Fruit fly (Drosophila melanogaster) ovary, adult (tissue): Measurements from ENCODE around the gene CG33700.

Experiments
- CG17801 ChIP-seq: fragments of 200-800 bp; optimal IDR thresholded peaks from 2 replicates; lab custom pipeline; 2019; ENCODE audit warnings: missing biosample characterization, mild to moderate bottlenecking, missing genetic modification characterization, moderate library complexity; ENCODE audit not compliant: partially characterized antibody

The CG33700 gene

DNA sequence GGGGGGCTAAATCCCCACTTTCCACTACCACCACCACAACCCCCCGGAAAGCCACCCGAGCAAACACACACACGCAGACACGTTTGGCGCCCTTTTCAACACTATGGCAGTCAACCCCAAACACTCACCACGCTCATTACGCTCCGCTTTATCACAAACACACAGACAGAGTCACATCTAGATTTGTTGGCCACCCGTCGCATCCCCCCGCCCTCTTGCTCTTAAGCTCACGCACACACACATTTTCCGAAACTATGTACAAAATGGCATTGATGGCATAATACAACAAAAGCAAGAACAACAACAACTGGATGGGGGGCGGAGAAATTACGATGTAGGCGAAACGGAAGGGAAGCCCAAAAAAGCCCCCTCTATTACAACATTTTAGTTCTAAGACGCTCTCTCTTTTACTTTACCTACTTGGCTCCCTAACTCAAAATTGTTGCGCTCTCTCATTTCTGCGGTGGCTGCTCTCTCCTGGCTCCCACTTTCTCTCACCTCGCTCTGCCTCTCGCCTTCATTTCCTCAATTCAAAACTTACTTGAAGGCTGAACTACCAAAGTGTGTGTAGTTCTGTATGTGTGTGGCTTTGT is 59.6 kb downstream of the CG33700 start:
- TF ChIP-seq CG17801 (GFP tag; lab: Kevin White, UChicago), result no peak
